Worm (Caenorhabditis elegans) whole organism, L3 larva: ENCODE measurements around the gene ZK1290.5.
A peak's percentile ranks its signal among the peaks of the same experiment; 100 is the strongest.

ENCODE experiments used
- R02D3.7 ChIP-seq: fragments of 150-350 bp; optimal IDR thresholded peaks from 2 replicates; lab custom pipeline; 2014; ENCODE audit warnings: missing biosample characterization, missing genetic modification characterization
- ZK546.5 ChIP-seq: sonication (generic microtip); optimal IDR thresholded peaks from 2 replicates; lab custom pipeline; 2017; ENCODE audit warnings: missing biosample characterization, missing genetic modification characterization
- aly-2 ChIP-seq: fragments of 150-350 bp; optimal IDR thresholded peaks from 2 replicates; lab custom pipeline; 2014; ENCODE audit warnings: missing biosample characterization, missing genetic modification characterization
- ama-1 ChIP-seq: fragments of 150-350 bp; optimal IDR thresholded peaks from 2 replicates; lab custom pipeline; 2018
- ceh-16 ChIP-seq: sonication (generic microtip); optimal IDR thresholded peaks from 2 replicates; lab custom pipeline; 2017; ENCODE audit warnings: missing biosample characterization, missing genetic modification characterization
- ceh-28 ChIP-seq: fragments of 150-350 bp; optimal IDR thresholded peaks from 2 replicates; lab custom pipeline; 2014; ENCODE audit warnings: missing biosample characterization, missing genetic modification reagents, missing genetic modification characterization
- ceh-82 ChIP-seq: fragments of 150-350 bp; optimal IDR thresholded peaks from 2 replicates; lab custom pipeline; 2014; ENCODE audit warnings: missing biosample characterization, missing genetic modification characterization
- ceh-9 ChIP-seq: sonication (generic microtip); optimal IDR thresholded peaks from 2 replicates; lab custom pipeline; 2018; ENCODE audit warnings: missing biosample characterization, missing genetic modification characterization
- egl-5 ChIP-seq: fragments of 150-350 bp; optimal IDR thresholded peaks from 2 replicates; lab custom pipeline; 2017; ENCODE audit warnings: missing biosample characterization, missing genetic modification reagents, missing genetic modification characterization, inconsistent platforms
- elt-1 ChIP-seq: fragments of 150-350 bp; optimal IDR thresholded peaks from 2 replicates; lab custom pipeline; 2014; ENCODE audit warnings: missing biosample characterization, missing genetic modification characterization
- elt-2 ChIP-seq: sonication (generic microtip); optimal IDR thresholded peaks from 2 replicates; lab custom pipeline; 2016; ENCODE audit warnings: missing genetic modification reagents, mild to moderate bottlenecking, missing genetic modification characterization, missing compliant biosample characterization
- eor-1 ChIP-seq, 2 experiments: fragments of 150-350 bp; optimal IDR thresholded peaks; 2 replicates each; lab custom pipeline; 2014 to 2018; ENCODE audit warnings: missing biosample characterization in 2 of 2, missing genetic modification characterization in 2 of 2
- fkh-10 ChIP-seq: sonication (generic microtip); optimal IDR thresholded peaks from 2 replicates; lab custom pipeline; 2017; ENCODE audit warnings: missing biosample characterization, missing genetic modification reagents, missing genetic modification characterization
- fos-1 ChIP-seq: fragments of 150-350 bp; optimal IDR thresholded peaks from 2 replicates; lab custom pipeline; 2014; ENCODE audit warnings: missing biosample characterization, missing genetic modification characterization
- hmg-11 ChIP-seq: sonication (generic microtip); optimal IDR thresholded peaks from 2 replicates; lab custom pipeline; 2016; ENCODE audit warnings: missing genetic modification characterization, missing compliant biosample characterization
- jun-1 ChIP-seq: fragments of 150-350 bp; optimal IDR thresholded peaks from 2 replicates; lab custom pipeline; 2014; ENCODE audit warnings: missing biosample characterization, missing genetic modification reagents, missing genetic modification characterization
- lin-15B ChIP-seq: fragments of 150-350 bp; optimal IDR thresholded peaks from 2 replicates; lab custom pipeline; 2014; ENCODE audit warnings: missing biosample characterization, missing genetic modification characterization
- lin-39 ChIP-seq: fragments of 150-350 bp; optimal IDR thresholded peaks from 2 replicates; lab custom pipeline; 2018; ENCODE audit warnings: missing biosample characterization, missing genetic modification reagents, missing genetic modification characterization
- mdl-1 ChIP-seq: fragments of 150-350 bp; optimal IDR thresholded peaks from 2 replicates; lab custom pipeline; 2014; ENCODE audit warnings: missing biosample characterization, missing genetic modification characterization
- mml-1 ChIP-seq: fragments of 150-350 bp; sonication (generic microtip); optimal IDR thresholded peaks from 3 replicates; lab custom pipeline; 2014; ENCODE audit warnings: missing biosample characterization, missing genetic modification characterization
- nfya-1 ChIP-seq: sonication (generic microtip); optimal IDR thresholded peaks from 2 replicates; lab custom pipeline; 2017; ENCODE audit warnings: missing genetic modification characterization, mild to moderate bottlenecking, missing compliant biosample characterization, antibody characterized with exemption, moderate library complexity; ENCODE audit not compliant: insufficient read depth
- nhr-11 ChIP-seq: fragments of 150-350 bp; optimal IDR thresholded peaks from 2 replicates; lab custom pipeline; 2014; ENCODE audit warnings: missing biosample characterization, missing genetic modification characterization
- nhr-12 ChIP-seq: fragments of 150-350 bp; optimal IDR thresholded peaks from 2 replicates; lab custom pipeline; 2014; ENCODE audit warnings: missing biosample characterization, missing genetic modification characterization
- nhr-23 ChIP-seq: fragments of 150-350 bp; optimal IDR thresholded peaks from 2 replicates; lab custom pipeline; 2014; ENCODE audit warnings: missing biosample characterization, missing genetic modification reagents, missing genetic modification characterization
- nhr-25 ChIP-seq: sonication (generic microtip); optimal IDR thresholded peaks from 2 replicates; lab custom pipeline; 2017; ENCODE audit warnings: missing biosample characterization, missing genetic modification characterization
- nhr-28 ChIP-seq: fragments of 150-350 bp; optimal IDR thresholded peaks from 2 replicates; lab custom pipeline; 2014; ENCODE audit warnings: missing biosample characterization, missing genetic modification characterization
- nhr-43 ChIP-seq: sonication (generic microtip); optimal IDR thresholded peaks from 2 replicates; lab custom pipeline; 2016; ENCODE audit warnings: mild to moderate bottlenecking, missing genetic modification characterization, missing compliant biosample characterization; ENCODE audit not compliant: poor library complexity, severe bottlenecking
- nhr-67 ChIP-seq: fragments of 150-350 bp; optimal IDR thresholded peaks from 2 replicates; lab custom pipeline; 2014; ENCODE audit warnings: missing biosample characterization, missing genetic modification characterization
- nhr-76 ChIP-seq: fragments of 150-350 bp; sonication (generic microtip); optimal IDR thresholded peaks from 5 replicates; lab custom pipeline; 2014; ENCODE audit warnings: missing biosample characterization, missing genetic modification characterization
- pha-4 ChIP-seq: fragments of 150-350 bp; optimal IDR thresholded peaks from 2 replicates; lab custom pipeline; 2014; ENCODE audit warnings: missing biosample characterization, missing genetic modification reagents, missing genetic modification characterization
- pqm-1 ChIP-seq: fragments of 150-350 bp; optimal IDR thresholded peaks from 2 replicates; lab custom pipeline; 2017; ENCODE audit warnings: missing biosample characterization, missing genetic modification characterization, inconsistent platforms
- sea-2 ChIP-seq: fragments of 150-350 bp; sonication (generic microtip); optimal IDR thresholded peaks from 4 replicates; lab custom pipeline; 2014; ENCODE audit warnings: missing biosample characterization, missing genetic modification reagents, missing genetic modification characterization
- skn-1 ChIP-seq: fragments of 150-350 bp; optimal IDR thresholded peaks from 2 replicates; lab custom pipeline; 2014; ENCODE audit warnings: missing biosample characterization, missing genetic modification characterization
- snpc-4 ChIP-seq: fragments of 150-350 bp; optimal IDR thresholded peaks from 2 replicates; lab custom pipeline; 2014; ENCODE audit warnings: missing biosample characterization, missing genetic modification characterization
- tbx-2 ChIP-seq: sonication (generic microtip); optimal IDR thresholded peaks from 2 replicates; lab custom pipeline; 2016; ENCODE audit warnings: mild to moderate bottlenecking, missing genetic modification characterization, missing compliant biosample characterization
- unc-39 ChIP-seq: sonication (generic microtip); optimal IDR thresholded peaks from 4 replicates; lab custom pipeline; 2017; ENCODE audit warnings: missing biosample characterization, missing genetic modification characterization
- unc-62 ChIP-seq: fragments of 150-350 bp; sonication (generic microtip); optimal IDR thresholded peaks from 4 replicates; lab custom pipeline; 2014; ENCODE audit warnings: missing biosample characterization, missing genetic modification reagents, missing genetic modification characterization
- ztf-11 ChIP-seq: fragments of 150-350 bp; optimal IDR thresholded peaks from 2 replicates; lab custom pipeline; 2014; ENCODE audit warnings: missing biosample characterization, missing genetic modification characterization
- ztf-4 ChIP-seq: fragments of 150-350 bp; optimal IDR thresholded peaks from 2 replicates; lab custom pipeline; 2014; ENCODE audit warnings: missing biosample characterization, missing genetic modification characterization

Gene ZK1290.5

ce11 chrII:7545364-7545763 lies 15.9 kb downstream of the ZK1290.5 start (continued):
- TF ChIP-seq ceh-28 (peak; percentile 6), aly-2 (tag; lab: Kevin White, UChicago) (no peak), ceh-9 (tag; lab: Kevin White, UChicago) (no peak), ceh-82 (tag; lab: Kevin White, UChicago) (no peak), unc-39 (tag; lab: Kevin White, UChicago) (no peak), ama-1 (lab: Kevin White, UChicago) (peak; percentile 89)

- no peak for TF ChIP-seq mml-1 (tag; lab: Kevin White, UChicago)
- TF ChIP-seq ztf-11 (tag; lab: Kevin White, UChicago) = no peak
- no peak for TF ChIP-seq ztf-4 (tag; lab: Kevin White, UChicago)
- TF ChIP-seq fos-1 (tag; lab: Kevin White, UChicago) = no peak
- TF ChIP-seq snpc-4 (tag; lab: Kevin White, UChicago) = no peak
- TF ChIP-seq lin-15B (tag; lab: Kevin White, UChicago) = no peak
- no peak for TF ChIP-seq elt-2 (tag; lab: Kevin White, UChicago)
- TF ChIP-seq R02D3.7 (tag; lab: Kevin White, UChicago) = no peak
- TF ChIP-seq skn-1 (tag; lab: Kevin White, UChicago) = no peak
- no peak for TF ChIP-seq nhr-67 (tag; lab: Kevin White, UChicago)
- TF ChIP-seq nfya-1 (tag; lab: Kevin White, UChicago) = no peak
- no peak for TF ChIP-seq ZK546.5 (tag; lab: Kevin White, UChicago)
- TF ChIP-seq ceh-82 (tag; lab: Kevin White, UChicago) = no peak
- no peak for TF ChIP-seq ama-1 (lab: Kevin White, UChicago)
- TF ChIP-seq, all 47 proteins: peak for 0
Observed at ce11 chrII:7547269-7547668, 17.8 kb downstream of the ZK1290.5 start.

- TF ChIP-seq nfya-1 (tag; lab: Kevin White, UChicago) (no peak), ceh-28 (no peak), lin-39 (no peak), tbx-2 (tag; lab: Kevin White, UChicago) (no peak), nhr-67 (tag; lab: Kevin White, UChicago) (no peak), nhr-25 (tag; lab: Kevin White, UChicago) (no peak), nhr-76 (tag; lab: Kevin White, UChicago) (no peak), jun-1 (tag; lab: Kevin White, UChicago) (no peak), ceh-16 (tag; lab: Kevin White, UChicago) (no peak), nhr-23 (tag; lab: Kevin White, UChicago) (no peak), ceh-9 (tag; lab: Kevin White, UChicago) (no peak), unc-62 (GFP tag; lab: Kevin White, UChicago) (no peak), snpc-4 (tag; lab: Kevin White, UChicago) (no peak), nhr-28 (tag; lab: Kevin White, UChicago) (no peak)
Observed at ce11 chrII:7548044-7548443, 18.6 kb downstream of the ZK1290.5 start, which contains the start of gene fbxa-224. Gene fbxa-224, minus strand, starts transcription at chrII:7548144.

- no peak for TF ChIP-seq unc-39 (tag; lab: Kevin White, UChicago)
- no peak for TF ChIP-seq fos-1 (tag; lab: Kevin White, UChicago)
- no peak for TF ChIP-seq ztf-11 (tag; lab: Kevin White, UChicago)
- no peak for TF ChIP-seq nhr-43
- TF ChIP-seq lin-39 = no peak
Observed at ce11 chrII:7549035-7549434, 19.6 kb downstream of the ZK1290.5 start, which contains the start of gene tph-1. Gene tph-1, plus strand, starts transcription at chrII:7549335.

- TF ChIP-seq nhr-12 (tag; lab: Kevin White, UChicago) (no peak), eor-1 (tag; optimal IDR thresholded peaks at IDR 0.05; lab: Kevin White, UChicago) (no peak), pha-4 (tag; lab: Kevin White, UChicago) (no peak), lin-15B (tag; lab: Kevin White, UChicago) (no peak), nhr-76 (tag; lab: Kevin White, UChicago) (no peak), egl-5 (tag; lab: Kevin White, UChicago) (no peak), nhr-25 (tag; lab: Kevin White, UChicago) (no peak), jun-1 (tag; lab: Kevin White, UChicago) (no peak), fkh-10 (GFP tag; lab: Kevin White, UChicago) (no peak), pqm-1 (tag; lab: Kevin White, UChicago) (no peak), ztf-4 (tag; lab: Kevin White, UChicago) (no peak), tbx-2 (tag; lab: Kevin White, UChicago) (no peak), hmg-11 (tag; lab: Kevin White, UChicago) (no peak), elt-1 (tag; lab: Kevin White, UChicago) (no peak), nhr-11 (tag; lab: Kevin White, UChicago) (no peak), mdl-1 (tag; lab: Kevin White, UChicago) (no peak), sea-2 (no peak)
Observed at ce11 chrII:7553806-7554205, 24.4 kb downstream of the ZK1290.5 start, which contains the start of gene ZK1290.10. Gene ZK1290.10, minus strand, starts transcription at chrII:7553906.
